Worm (Caenorhabditis elegans): Measurements from ENCODE around the gene sgca-1.

The sgca-1 gene

DNA sequence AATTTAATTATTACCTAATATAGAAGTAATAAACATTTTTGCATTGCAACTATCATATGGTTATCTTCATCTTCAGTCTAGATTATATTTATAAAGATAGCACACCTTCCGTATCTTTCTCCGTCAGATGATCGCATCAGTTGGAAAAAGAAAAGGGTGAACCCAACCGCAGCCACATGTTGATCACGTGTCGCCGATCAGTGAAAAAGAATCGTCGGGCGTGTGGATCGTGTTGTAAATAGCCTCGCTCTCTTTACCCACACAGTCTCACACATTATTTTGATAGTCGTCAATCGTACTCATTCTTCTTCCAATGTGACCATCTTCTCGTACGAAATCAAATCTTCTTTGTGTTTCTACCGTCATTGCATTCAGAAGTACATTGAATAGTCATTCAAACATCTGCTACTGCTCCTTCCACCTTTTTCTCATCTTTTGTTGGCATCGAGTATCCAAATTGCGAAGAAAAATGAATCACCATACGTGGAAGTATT, 45.4 kb downstream of the sgca-1 start (continued):
- TF ChIP-seq sdz-12 (GFP tag; optimal IDR thresholded peaks at IDR 0.05) (peak; percentile 40), daf-16 (GFP tag; optimal IDR thresholded peaks at IDR 0.05) (peak; percentile 67 to 96), daf-16 (tag; optimal IDR thresholded peaks at IDR 0.05) (peak; percentile 98), unc-130 (GFP tag; optimal IDR thresholded peaks at IDR 0.05) (no peak), nhr-42 (GFP tag; IDR thresholded peaks at IDR 0.05) (peak; percentile 78; the same call in 1 of the 2 replicates), ama-1 (optimal IDR thresholded peaks at IDR 0.05) (peak; percentile 96), pqm-1 (tag; optimal IDR thresholded peaks at IDR 0.05) (peak; percentile 60), vab-7 (GFP tag; IDR thresholded peaks at IDR 0.05) (no peak), lir-3 (tag; optimal IDR thresholded peaks at IDR 0.05) (peak; percentile 39), php-3 (GFP tag; IDR thresholded peaks at IDR 0.05) (peak; percentile 54; the same call in 1 of the 2 replicates), hlh-30 (tag; optimal IDR thresholded peaks at IDR 0.05; ENCODE audit: insufficient read depth) (peak; percentile 99), nhr-48 (tag; optimal IDR thresholded peaks at IDR 0.05) (peak; percentile 99), tra-1 (GFP tag; IDR thresholded peaks at IDR 0.05) (peak; percentile 97), zfp-3 (GFP tag; conservative IDR thresholded peaks at IDR 0.05) (peak; percentile 95), nhr-41 (GFP tag; IDR thresholded peaks at IDR 0.05) (peak; percentile 70), ceh-82 (tag; optimal IDR thresholded peaks at IDR 0.05) (no peak), cey-2 (tag; optimal IDR thresholded peaks at IDR 0.05; ENCODE audit: borderline replicate concordance, insufficient read depth) (peak; percentile 93), lin-1 (GFP tag; IDR thresholded peaks at IDR 0.05) (peak; percentile 93), nhr-10 (tag; optimal IDR thresholded peaks at IDR 0.05) (peak; percentile 83), daf-19 (GFP tag; conservative IDR thresholded peaks at IDR 0.05) (peak; percentile 61; the same call in 1 of the 2 replicates), ces-1 (GFP tag; optimal IDR thresholded peaks at IDR 0.05) (no peak), lin-29 (GFP tag; IDR thresholded peaks at IDR 0.05) (peak; percentile 81), unc-39 (tag; optimal IDR thresholded peaks at IDR 0.05) (no peak), lin-13 (GFP tag; optimal IDR thresholded peaks at IDR 0.05) (peak; percentile 82), egl-27 (tag; optimal IDR thresholded peaks at IDR 0.05) (no peak), zip-11 (GFP tag; IDR thresholded peaks at IDR 0.05) (peak; percentile 45; the same call in 1 of the 2 replicates), mdt-29 (GFP tag; IDR thresholded peaks at IDR 0.05) (peak; percentile 77), F26F4.8 (GFP tag; conservative IDR thresholded peaks at IDR 0.05) (no peak), attf-4 (tag; optimal IDR thresholded peaks at IDR 0.05) (no peak), F49E8.2 (tag; optimal IDR thresholded peaks at IDR 0.05; ENCODE audit: borderline replicate concordance) (no peak), F37D6.2 (tag; optimal IDR thresholded peaks at IDR 0.05) (no peak), T26A8.4 (GFP tag; IDR thresholded peaks at IDR 0.05) (peak; percentile 97), saeg-2 (GFP tag; IDR thresholded peaks at IDR 0.05) (peak; percentile 91), ceh-32 (tag; optimal IDR thresholded peaks at IDR 0.05; ENCODE audit: poor library complexity) (peak; percentile 9), gei-8 (GFP tag; optimal IDR thresholded peaks at IDR 0.05) (peak; percentile 97), dmd-6 (GFP tag; IDR thresholded peaks at IDR 0.05) (peak; percentile 97), lsy-2 (tag; optimal IDR thresholded peaks at IDR 0.05) (peak; percentile 61 to 88), skn-1 (tag; optimal IDR thresholded peaks at IDR 0.05) (no peak), arid-1 (GFP tag; conservative IDR thresholded peaks at IDR 0.05) (0 out of 2 replicates have a peak, but pooled peaks have one; percentile 9), D1046.2 (GFP tag; IDR thresholded peaks at IDR 0.05) (no peak), ztf-7 (tag; optimal IDR thresholded peaks at IDR 0.05) (peak; percentile 80), nhr-6 (tag; optimal IDR thresholded peaks at IDR 0.05) (peak; percentile 70), zag-1 (tag; optimal IDR thresholded peaks at IDR 0.05) (no peak), duxl-1 (tag; optimal IDR thresholded peaks at IDR 0.05; ENCODE audit: poor library complexity) (peak; percentile 82), hif-1 (tag; optimal IDR thresholded peaks at IDR 0.05) (peak; percentile 64 to 81), madf-5 (GFP tag; IDR thresholded peaks at IDR 0.05) (0 out of 4 replicates have a peak, but pooled peaks have one; percentile 1 to 53), ZK337.2 (GFP tag; IDR thresholded peaks at IDR 0.05) (no peak), hlh-11 (tag; optimal IDR thresholded peaks at IDR 0.05) (peak; percentile 100), spr-1 (tag; optimal IDR thresholded peaks at IDR 0.05) (peak; percentile 86), snpc-4 (tag; optimal IDR thresholded peaks at IDR 0.05) (no peak), zfp-2 (tag; optimal IDR thresholded peaks at IDR 0.05) (peak; percentile 57)
